Worm (Caenorhabditis elegans) whole organism, young adult: ENCODE results near the gene fkh-2.

Experiments used
- D2030.7 ChIP-seq: fragments of 200-800 bp; sonication (Bioruptor generic); IDR thresholded peaks from 2 replicates; pipeline ENCODE4 v1.3.6; 2022; ENCODE audit warnings: missing genetic modification reagents, missing genetic modification characterization, missing compliant biosample characterization
- F10E7.11 ChIP-seq: sonication (generic microtip); optimal IDR thresholded peaks from 2 replicates; lab custom pipeline; 2017; ENCODE audit warnings: mild to moderate bottlenecking, missing genetic modification characterization, moderate library complexity, missing compliant biosample characterization
- F52B5.7 ChIP-seq: sonication (generic microtip); optimal IDR thresholded peaks from 2 replicates; lab custom pipeline; 2016; ENCODE audit warnings: mild to moderate bottlenecking, missing genetic modification characterization, missing compliant biosample characterization
- K11D2.4 ChIP-seq: fragments of 200-800 bp; sonication (Bioruptor generic); IDR thresholded peaks from 2 replicates; pipeline ENCODE4 v1.3.6; 2022; ENCODE audit warnings: missing genetic modification reagents, missing genetic modification characterization, missing compliant biosample characterization
- K12H6.12 ChIP-seq: fragments of 200-800 bp; sonication (Bioruptor generic); optimal IDR thresholded peaks from 2 replicates; lab custom pipeline; 2018; ENCODE audit warnings: mild to moderate bottlenecking, missing genetic modification characterization, missing compliant biosample characterization
- Y53F4B.3 ChIP-seq: fragments of 200-800 bp; sonication (Bioruptor generic); IDR thresholded peaks from 2 replicates; pipeline ENCODE4 v1.3.6; 2022; ENCODE audit warnings: missing genetic modification reagents, missing genetic modification characterization, missing compliant biosample characterization
- Y56A3A.18 ChIP-seq: fragments of 200-800 bp; sonication (Bioruptor generic); IDR thresholded peaks from 2 replicates; pipeline ENCODE4 v1.3.6; 2022; ENCODE audit warnings: missing genetic modification reagents, missing genetic modification characterization, missing compliant biosample characterization
- ama-1 ChIP-seq, 3 experiments: fragments of 150-350 bp in 1 of 3; sonication (generic microtip) in 2 of 3; optimal IDR thresholded peaks; 2 replicates each; lab custom pipeline; 2014 to 2018; ENCODE audit warnings: missing biosample characterization in 2 of 3, missing genetic modification characterization in 2 of 3, missing genetic modification reagents in 2 of 3
- aptf-3 ChIP-seq: fragments of 200-800 bp; sonication (Bioruptor generic); IDR thresholded peaks from 2 replicates; pipeline ENCODE4 v1.3.6; 2022; ENCODE audit warnings: missing genetic modification characterization, missing compliant biosample characterization
- attf-6 ChIP-seq: fragments of 200-800 bp; sonication (Bioruptor generic); IDR thresholded peaks from 2 replicates; pipeline ENCODE4 v1.3.6; 2022; ENCODE audit warnings: missing genetic modification reagents, missing genetic modification characterization, missing compliant biosample characterization
- bed-1 ChIP-seq: fragments of 200-800 bp; sonication (Bioruptor generic); IDR thresholded peaks from 2 replicates; pipeline ENCODE4 v1.3.6; 2022; ENCODE audit warnings: missing genetic modification reagents, missing genetic modification characterization, missing compliant biosample characterization
- cebp-1 ChIP-seq, 2 experiments: fragments of 200-800 bp in 1 of 2; sonication (Bioruptor generic) in 1 of 2; sonication (generic microtip) in 1 of 2; IDR thresholded peaks in 1 of 2; optimal IDR thresholded peaks in 1 of 2; 2 replicates each; pipeline versions ENCODE4 v1.3.6 to Lab custom; 2017 to 2022; ENCODE audit warnings: missing compliant biosample characterization in 2 of 2, missing genetic modification characterization in 2 of 2, mild to moderate bottlenecking in 1 of 2, missing genetic modification reagents in 1 of 2, moderate library complexity in 1 of 2
- ceh-100 ChIP-seq: fragments of 200-800 bp; sonication (Bioruptor generic); IDR thresholded peaks from 2 replicates; pipeline ENCODE4 v1.3.6; 2022; ENCODE audit warnings: missing genetic modification reagents, missing genetic modification characterization, missing compliant biosample characterization
- chd-7 ChIP-seq: sonication (generic microtip); optimal IDR thresholded peaks from 2 replicates; lab custom pipeline; 2016; ENCODE audit warnings: mild to moderate bottlenecking, missing genetic modification characterization, moderate library complexity, missing compliant biosample characterization
- efl-1 ChIP-seq: fragments of 150-350 bp; optimal IDR thresholded peaks from 2 replicates; lab custom pipeline; 2014; ENCODE audit warnings: missing biosample characterization, missing genetic modification reagents, missing genetic modification characterization
- egrh-3 ChIP-seq: fragments of 200-800 bp; sonication (Bioruptor generic); IDR thresholded peaks from 2 replicates; pipeline ENCODE4 v1.3.6; 2022; ENCODE audit warnings: missing genetic modification reagents, missing genetic modification characterization, missing compliant biosample characterization
- fkh-3 ChIP-seq: sonication (generic microtip); optimal IDR thresholded peaks from 2 replicates; lab custom pipeline; 2016; ENCODE audit warnings: mild to moderate bottlenecking, missing genetic modification characterization, missing compliant biosample characterization
- hlh-26 ChIP-seq: fragments of 200-800 bp; sonication (Bioruptor generic); conservative IDR thresholded peaks from 2 replicates; pipeline ENCODE4 v1.3.6; 2022; ENCODE audit warnings: missing genetic modification reagents, missing genetic modification characterization, missing compliant biosample characterization
- hmg-20 ChIP-seq: fragments of 200-800 bp; sonication (Bioruptor generic); IDR thresholded peaks from 2 replicates; pipeline ENCODE4 v1.3.6; 2022; ENCODE audit warnings: missing genetic modification reagents, missing genetic modification characterization, missing compliant biosample characterization
- hrde-1 ChIP-seq: sonication (generic microtip); optimal IDR thresholded peaks from 2 replicates; lab custom pipeline; 2016; ENCODE audit warnings: missing genetic modification characterization, mild to moderate bottlenecking, missing compliant biosample characterization, moderate library complexity, missing genotype, missing genetic modification reagents, borderline replicate concordance
- hsf-1 ChIP-seq: fragments of 200-800 bp; sonication (Bioruptor generic); IDR thresholded peaks from 2 replicates; pipeline ENCODE4 v1.3.6; 2022; ENCODE audit warnings: missing genetic modification reagents, missing genetic modification characterization, missing compliant biosample characterization
- lsy-27 ChIP-seq: sonication (generic microtip); optimal IDR thresholded peaks from 2 replicates; lab custom pipeline; 2017; ENCODE audit warnings: missing genetic modification characterization, mild to moderate bottlenecking, missing compliant biosample characterization, antibody characterized with exemption, missing genotype, borderline replicate concordance; ENCODE audit not compliant: insufficient read depth
- madf-3 ChIP-seq: fragments of 200-800 bp; sonication (Bioruptor generic); IDR thresholded peaks from 2 replicates; pipeline ENCODE4 v1.3.6; 2022; ENCODE audit warnings: missing genetic modification reagents, missing genetic modification characterization, missing compliant biosample characterization
- madf-6 ChIP-seq: fragments of 200-800 bp; sonication (Bioruptor generic); IDR thresholded peaks from 2 replicates; pipeline ENCODE4 v1.3.6; 2022; ENCODE audit warnings: missing genetic modification reagents, missing genetic modification characterization, missing compliant biosample characterization
- nfya-2 ChIP-seq: fragments of 200-800 bp; sonication (Bioruptor generic); IDR thresholded peaks from 2 replicates; pipeline ENCODE4 v1.3.6; 2022; ENCODE audit warnings: missing genetic modification reagents, missing genetic modification characterization, missing compliant biosample characterization
- nfyb-1 ChIP-seq: fragments of 200-800 bp; sonication (Bioruptor generic); IDR thresholded peaks from 2 replicates; pipeline ENCODE4 v1.3.6; 2022; ENCODE audit warnings: missing genetic modification reagents, missing genetic modification characterization, missing compliant biosample characterization
- nhr-27 ChIP-seq: fragments of 200-800 bp; sonication (Bioruptor generic); optimal IDR thresholded peaks from 2 replicates; lab custom pipeline; 2018; ENCODE audit warnings: mild to moderate bottlenecking, missing genetic modification characterization, moderate library complexity, missing compliant biosample characterization
- pha-4 ChIP-seq: fragments of 150-350 bp; sonication (generic microtip); optimal IDR thresholded peaks from 2 replicates; lab custom pipeline; 2014; ENCODE audit warnings: missing biosample characterization, missing genetic modification reagents, missing genetic modification characterization
- rpc-1 ChIP-seq, 2 experiments: fragments of 150-350 bp in 1 of 2; sonication (generic microtip) in 1 of 2; optimal IDR thresholded peaks; 2 replicates each; lab custom pipeline; 2014 to 2018; ENCODE audit warnings: missing biosample characterization in 1 of 2, missing genetic modification characterization in 1 of 2, missing genetic modification reagents in 1 of 2, missing genotype in 1 of 2
- snpc-3.4 ChIP-seq: sonication (generic microtip); optimal IDR thresholded peaks from 2 replicates; lab custom pipeline; 2017; ENCODE audit warnings: missing genetic modification characterization, mild to moderate bottlenecking, missing compliant biosample characterization, antibody characterized with exemption, moderate library complexity, missing genotype, missing genetic modification reagents
- somi-1 ChIP-seq: fragments of 200-800 bp; sonication (Bioruptor generic); optimal IDR thresholded peaks from 2 replicates; lab custom pipeline; 2018; ENCODE audit warnings: mild to moderate bottlenecking, missing genetic modification characterization, missing compliant biosample characterization
- unc-130 ChIP-seq: sonication (generic microtip); optimal IDR thresholded peaks from 2 replicates; lab custom pipeline; 2016; ENCODE audit warnings: missing genetic modification reagents, missing genetic modification characterization, missing compliant biosample characterization
- unc-62 ChIP-seq: fragments of 150-350 bp; optimal IDR thresholded peaks from 2 replicates; lab custom pipeline; 2014; ENCODE audit warnings: missing biosample characterization, missing genetic modification reagents, missing genetic modification characterization
- zfh-2 ChIP-seq: fragments of 200-800 bp; sonication (Bioruptor generic); conservative IDR thresholded peaks from 2 replicates; pipeline ENCODE4 v1.3.6; 2022; ENCODE audit warnings: missing genetic modification reagents, missing genetic modification characterization, missing compliant biosample characterization

fkh-2 gene

ce11 chrX:3755753-3756152 is 13.6 kb upstream of the fkh-2 start:
- TF ChIP-seq nhr-27 (tag; lab: Kevin White, UChicago) (no peak), somi-1 (GFP tag; lab: Kevin White, UChicago) (no peak), cebp-1 (GFP tag; IDR thresholded peaks at IDR 0.05; lab: Robert Waterston, UW) (no peak), cebp-1 (tag; optimal IDR thresholded peaks at IDR 0.05; lab: Kevin White, UChicago) (no peak), snpc-3.4 (tag; lab: Kevin White, UChicago) (no peak), unc-130 (GFP tag; lab: Kevin White, UChicago) (no peak), hrde-1 (no peak), pha-4 (tag; lab: Kevin White, UChicago) (no peak), ama-1 (optimal IDR thresholded peaks at IDR 0.05; lab: Kevin White, UChicago) (no peak), ama-1 (GFP tag; optimal IDR thresholded peaks at IDR 0.05; lab: Kevin White, UChicago) (no peak), unc-62 (GFP tag; lab: Kevin White, UChicago) (no peak), hsf-1 (GFP tag; lab: Robert Waterston, UW) (no peak), madf-6 (no peak), chd-7 (tag; lab: Kevin White, UChicago) (no peak), K12H6.12 (tag; lab: Kevin White, UChicago) (no peak), hmg-20 (GFP tag; lab: Robert Waterston, UW) (no peak), ceh-100 (GFP tag; lab: Robert Waterston, UW) (no peak), F10E7.11 (tag; lab: Kevin White, UChicago) (no peak), madf-3 (GFP tag; lab: Robert Waterston, UW) (no peak), Y56A3A.18 (GFP tag; lab: Robert Waterston, UW) (no peak)

ce11 chrX:3755046-3755445 is 12.9 kb upstream of the fkh-2 start:
- 0 out of 2 replicates have a peak, but pooled peaks have one; percentile 56 for TF ChIP-seq bed-1 (GFP tag; lab: Robert Waterston, UW)
- TF ChIP-seq nfya-2 (GFP tag; lab: Robert Waterston, UW), result peak; percentile 58; the same call in 1 of the 2 replicates

ce11 chrX:3752443-3752842 is 10.3 kb upstream of the fkh-2 start:
- TF ChIP-seq F52B5.7, result no peak
- no peak for TF ChIP-seq rpc-1 (optimal IDR thresholded peaks at IDR 0.05; lab: Kevin White, UChicago)
- TF ChIP-seq rpc-1 (tag; optimal IDR thresholded peaks at IDR 0.05; lab: Kevin White, UChicago), result no peak
- peak; percentile 82 for TF ChIP-seq egrh-3 (GFP tag; lab: Robert Waterston, UW)
- TF ChIP-seq fkh-3 (tag; lab: Kevin White, UChicago), result peak; percentile 15
- TF ChIP-seq nfyb-1, result 0 out of 2 replicates have a peak, but pooled peaks have one; percentile 8
- peak; percentile 69; the same call in 1 of the 2 replicates for TF ChIP-seq zfh-2

ce11 chrX:3751370-3751769 is 9.2 kb upstream of the fkh-2 start:
- no peak for TF ChIP-seq efl-1 (GFP tag; lab: Kevin White, UChicago)
- peak; percentile 67 for TF ChIP-seq zfh-2

- TF ChIP-seq Y53F4B.3 (no peak), lsy-27 (no peak), hlh-26 (GFP tag; lab: Robert Waterston, UW) (no peak), D2030.7 (no peak), K11D2.4 (GFP tag; lab: Robert Waterston, UW) (no peak), attf-6 (no peak), aptf-3 (GFP tag; lab: Robert Waterston, UW) (no peak)
Measured at ce11 chrX:3743190-3743589, 1.1 kb upstream of the fkh-2 start.
